Fruit fly (Drosophila melanogaster): ENCODE results near the gene Gal.

Gal gene

DNA sequence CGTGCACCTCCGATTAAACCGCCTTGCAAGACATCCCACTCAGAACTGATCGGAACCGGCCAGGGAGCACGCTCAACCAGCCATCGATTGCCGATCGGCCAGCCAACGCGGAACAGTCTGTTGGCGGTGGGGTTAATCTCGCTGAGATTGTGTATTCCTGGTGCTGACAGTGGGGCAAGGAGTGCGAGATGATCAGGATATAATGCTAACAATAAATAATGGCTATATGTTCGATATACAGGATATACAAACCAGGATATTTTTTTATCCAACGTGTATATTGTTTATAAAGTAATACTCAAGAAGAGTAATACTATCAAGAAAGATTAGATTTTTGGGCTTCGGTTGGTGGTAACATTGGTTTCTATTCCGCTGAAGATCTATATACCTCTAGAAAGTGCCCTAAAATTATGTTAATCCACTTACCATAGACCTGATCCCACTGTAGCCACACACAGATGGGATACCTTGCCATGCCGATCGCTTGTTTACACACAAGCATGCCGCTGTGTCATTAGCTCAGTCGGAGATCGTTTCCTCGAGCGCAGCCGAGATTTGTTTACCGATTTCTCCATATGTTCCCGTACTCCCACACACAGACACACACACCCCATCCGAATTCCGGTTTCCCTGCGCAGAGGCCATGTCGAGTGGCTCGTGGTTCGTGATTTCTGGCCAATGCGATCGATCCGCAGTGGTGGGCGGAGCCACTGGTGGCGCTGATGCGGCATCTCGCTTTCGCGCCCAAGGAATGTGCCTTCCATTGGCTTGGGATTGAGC, 12.9 kb upstream of the Gal start, which contains the start of gene H2.0 (continued):
- no peak for TF ChIP-seq usp (GFP tag; optimal IDR thresholded peaks at IDR 0.05)
- TF ChIP-seq ttk (GFP tag; IDR thresholded peaks at IDR 0.05) = no peak
- no peak for TF ChIP-seq ap (GFP tag; IDR thresholded peaks at IDR 0.05)
- no peak for TF ChIP-seq CG4328 (GFP tag; optimal IDR thresholded peaks at IDR 0.05)
- TF ChIP-seq z (GFP tag; IDR thresholded peaks at IDR 0.05) = peak; percentile 61; the same call in 1 of the 3 replicates
- TF ChIP-seq YL-1 (GFP tag; optimal IDR thresholded peaks at IDR 0.05) = no peak
- no peak for TF ChIP-seq Dp (GFP tag; optimal IDR thresholded peaks at IDR 0.05)
- no peak for TF ChIP-seq CG6765 (GFP tag; optimal IDR thresholded peaks at IDR 0.05)
- TF ChIP-seq zf30C (GFP tag; optimal IDR thresholded peaks at IDR 0.05) = no peak
- peak; percentile 58 for TF ChIP-seq tio (GFP tag; optimal IDR thresholded peaks at IDR 0.05)
- TF ChIP-seq CG1602 (GFP tag; optimal IDR thresholded peaks at IDR 0.05) = peak; percentile 41
- TF ChIP-seq D19B (GFP tag; optimal IDR thresholded peaks at IDR 0.05) = no peak
- TF ChIP-seq Sin3A (optimal IDR thresholded peaks at IDR 0.05) = no peak
- TF ChIP-seq lilli (GFP tag; optimal IDR thresholded peaks at IDR 0.05) = peak; percentile 22
- no peak for TF ChIP-seq pzg (GFP tag; optimal IDR thresholded peaks at IDR 0.05)
- no peak for TF ChIP-seq CG15269 (tag; optimal IDR thresholded peaks at IDR 0.05)
- no peak for TF ChIP-seq hbn (GFP tag; IDR thresholded peaks at IDR 0.05; ENCODE audit: partially characterized antibody)
- TF ChIP-seq maf-S (GFP tag; optimal IDR thresholded peaks at IDR 0.05) = no peak
- TF ChIP-seq az2 (GFP tag; optimal IDR thresholded peaks at IDR 0.05) = peak; percentile 27
- no peak for TF ChIP-seq Oaz (GFP tag; IDR thresholded peaks at IDR 0.05)
- no peak for TF ChIP-seq fu2 (GFP tag; optimal IDR thresholded peaks at IDR 0.05)
- TF ChIP-seq CG11504 (tag; optimal IDR thresholded peaks at IDR 0.05) = no peak
- no peak for TF ChIP-seq CG17328 (GFP tag; IDR thresholded peaks at IDR 0.05)
- TF ChIP-seq danr (GFP tag; IDR thresholded peaks at IDR 0.05) = 0 out of 2 replicates have a peak, but pooled peaks have one; percentile 11
- TF ChIP-seq CG4424 (GFP tag; optimal IDR thresholded peaks at IDR 0.05) = peak; percentile 46
- TF ChIP-seq pnt (GFP tag; optimal IDR thresholded peaks at IDR 0.05) = peak; percentile 6
- no peak for TF ChIP-seq p53 (GFP tag; optimal IDR thresholded peaks at IDR 0.05)
- TF ChIP-seq chif (GFP tag; optimal IDR thresholded peaks at IDR 0.05) = peak in 1 of 2 experiments; percentile 49
- TF ChIP-seq CG13775 (GFP tag; optimal IDR thresholded peaks at IDR 0.05) = peak; percentile 25
- TF ChIP-seq Dbx (GFP tag; IDR thresholded peaks at IDR 0.05) = no peak
- TF ChIP-seq caup (GFP tag; optimal IDR thresholded peaks at IDR 0.05; ENCODE audit: severe bottlenecking) = no peak
- peak; percentile 18 for TF ChIP-seq Chrac-16 (GFP tag; optimal IDR thresholded peaks at IDR 0.05)
- TF ChIP-seq gfzf (GFP tag; optimal IDR thresholded peaks at IDR 0.05) = no peak
- TF ChIP-seq stc (GFP tag; IDR thresholded peaks at IDR 0.05) = no peak
- no peak for TF ChIP-seq MTF-1 (GFP tag; optimal IDR thresholded peaks at IDR 0.05; ENCODE audit: borderline replicate concordance)
- peak; percentile 6 for TF ChIP-seq oc (tag; optimal IDR thresholded peaks at IDR 0.05)
- TF ChIP-seq CG9932 (GFP tag; IDR thresholded peaks at IDR 0.05) = no peak
- TF ChIP-seq CG3838 (GFP tag; optimal IDR thresholded peaks at IDR 0.05) = no peak
- TF ChIP-seq Optix (GFP tag; IDR thresholded peaks at IDR 0.05) = 0 out of 3 replicates have a peak, but pooled peaks have one; percentile 16
- TF ChIP-seq br (optimal IDR thresholded peaks at IDR 0.05) = no peak
- TF ChIP-seq bbx (GFP tag; IDR thresholded peaks at IDR 0.05; ENCODE audit: partially characterized antibody) = no peak
- no peak for TF ChIP-seq stwl (tag; optimal IDR thresholded peaks at IDR 0.05)
- TF ChIP-seq dimm (GFP tag; IDR thresholded peaks at IDR 0.05) = no peak
- TF ChIP-seq run (tag; optimal IDR thresholded peaks at IDR 0.05) = no peak
- TF ChIP-seq gcm2 (GFP tag; optimal IDR thresholded peaks at IDR 0.05) = no peak
- TF ChIP-seq esg (GFP tag; conservative IDR thresholded peaks at IDR 0.05) = peak; percentile 37; the same call in 1 of the 2 replicates
- TF ChIP-seq Eip74EF (GFP tag; optimal IDR thresholded peaks at IDR 0.05) = no peak
- no peak for TF ChIP-seq Sry-β (GFP tag; optimal IDR thresholded peaks at IDR 0.05)
- TF ChIP-seq dm (GFP tag; optimal IDR thresholded peaks at IDR 0.05) = peak; percentile 5
- no peak for TF ChIP-seq CG5953 (GFP tag; IDR thresholded peaks at IDR 0.05)

Measured in whole organism, embryonic.